Fruit fly (Drosophila melanogaster): ENCODE measurements around the gene PNUTS.

The PNUTS gene

DNA sequence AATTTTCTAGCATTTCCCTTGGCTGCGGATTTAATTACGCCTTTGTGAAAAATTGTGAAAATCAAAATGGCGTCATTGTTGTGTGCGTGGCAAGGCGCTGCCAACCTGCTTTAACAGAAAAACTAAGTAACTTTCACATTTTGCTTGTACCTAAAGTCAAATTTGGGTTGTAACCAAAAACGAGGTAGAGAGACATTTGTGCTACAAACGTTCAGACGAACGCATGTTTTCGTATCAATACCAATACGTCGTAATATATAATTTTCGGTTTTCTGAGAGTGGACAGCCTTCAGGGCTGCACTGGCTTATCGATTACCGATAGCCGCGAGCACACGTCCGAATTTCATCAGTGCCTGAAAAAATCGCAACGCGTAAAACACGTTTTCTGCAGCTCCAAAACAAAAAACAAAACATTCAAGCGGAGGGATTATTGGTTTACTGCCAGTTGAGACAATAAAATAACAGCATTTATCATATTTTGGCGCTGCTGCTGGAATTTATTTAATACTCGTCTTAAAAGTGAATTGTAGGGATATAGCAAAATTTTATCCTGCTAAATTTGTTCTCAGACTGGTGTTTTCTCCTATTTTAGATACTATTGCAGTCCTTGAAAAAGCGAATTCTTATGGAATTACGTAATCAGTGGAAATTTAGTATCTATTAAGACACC, 619 bp downstream of the PNUTS start (continued):
- TF ChIP-seq CG2202 (tag; optimal IDR thresholded peaks at IDR 0.05) = peak; percentile 5
- no peak for TF ChIP-seq lov (optimal IDR thresholded peaks at IDR 0.05)
- 0 out of 3 replicates have a peak, but pooled peaks have one; percentile 58 for TF ChIP-seq lov (GFP tag; IDR thresholded peaks at IDR 0.05)
- TF ChIP-seq CG10654 (GFP tag; optimal IDR thresholded peaks at IDR 0.05) = peak; percentile 60
- TF ChIP-seq bcd (GFP tag; optimal IDR thresholded peaks at IDR 0.05) = peak; percentile 67
- TF ChIP-seq CG7357 (GFP tag; IDR thresholded peaks at IDR 0.05) = peak; percentile 57; the same call in 2 of the 3 replicates
- no peak for TF ChIP-seq danr (GFP tag; IDR thresholded peaks at IDR 0.05)
- TF ChIP-seq CG43689 (GFP tag; IDR thresholded peaks at IDR 0.05) = no peak
- TF ChIP-seq amos (GFP tag; IDR thresholded peaks at IDR 0.05; ENCODE audit: partially characterized antibody) = peak; percentile 38
- peak; percentile 73 for TF ChIP-seq CG1647 (GFP tag; optimal IDR thresholded peaks at IDR 0.05)
- TF ChIP-seq MBD-R2 (GFP tag; IDR thresholded peaks at IDR 0.05) = peak; percentile 41; the same call in 1 of the 2 replicates
- no peak for TF ChIP-seq fru (optimal IDR thresholded peaks at IDR 0.05)
- no peak for TF ChIP-seq CG11093 (GFP tag; IDR thresholded peaks at IDR 0.05)
- TF ChIP-seq CG9932 (GFP tag; IDR thresholded peaks at IDR 0.05) = peak; percentile 78
- TF ChIP-seq CG15011 (GFP tag; optimal IDR thresholded peaks at IDR 0.05) = peak; percentile 64
- TF ChIP-seq hb (GFP tag; IDR thresholded peaks at IDR 0.05; ENCODE audit: partially characterized antibody) = no peak
- peak; percentile 74 for TF ChIP-seq CG4282 (GFP tag; optimal IDR thresholded peaks at IDR 0.05)
- peak; percentile 4 for TF ChIP-seq exex (tag; optimal IDR thresholded peaks at IDR 0.05)
- peak; percentile 59 for TF ChIP-seq CG9609 (GFP tag; optimal IDR thresholded peaks at IDR 0.05)
- TF ChIP-seq gem (tag; optimal IDR thresholded peaks at IDR 0.05) = peak; percentile 74
- no peak for TF ChIP-seq CG12299 (tag; optimal IDR thresholded peaks at IDR 0.05)
- TF ChIP-seq gfzf (GFP tag; optimal IDR thresholded peaks at IDR 0.05) = no peak
- no peak for TF ChIP-seq tap (tag; optimal IDR thresholded peaks at IDR 0.05)
- peak; percentile 76 for TF ChIP-seq Antp (GFP tag; optimal IDR thresholded peaks at IDR 0.05)
- no peak for TF ChIP-seq twi (tag; optimal IDR thresholded peaks at IDR 0.05)
- TF ChIP-seq CG8290 (GFP tag; optimal IDR thresholded peaks at IDR 0.05) = no peak
- peak in 1 of 2 experiments; percentile 59 for TF ChIP-seq CG8290 (tag; optimal IDR thresholded peaks at IDR 0.05)
- peak; percentile 74 for TF ChIP-seq CG18599 (GFP tag; optimal IDR thresholded peaks at IDR 0.05)
- TF ChIP-seq Sox102F (GFP tag; optimal IDR thresholded peaks at IDR 0.05) = peak; percentile 59
- no peak for TF ChIP-seq crol (GFP tag; IDR thresholded peaks at IDR 0.05)
- TF ChIP-seq CG17829 (tag; optimal IDR thresholded peaks at IDR 0.05) = peak; percentile 56
- TF ChIP-seq CG3065 (GFP tag; optimal IDR thresholded peaks at IDR 0.05) = peak; percentile 48
- peak; percentile 57 for TF ChIP-seq CG33213 (GFP tag; optimal IDR thresholded peaks at IDR 0.05)
- TF ChIP-seq CG4854 (GFP tag; optimal IDR thresholded peaks at IDR 0.05) = peak; percentile 27
- TF ChIP-seq Doc3 (GFP tag; IDR thresholded peaks at IDR 0.05; ENCODE audit: partially characterized antibody) = no peak
- no peak for TF ChIP-seq Poxn (GFP tag; IDR thresholded peaks at IDR 0.05)
- TF ChIP-seq CG4617 (GFP tag; optimal IDR thresholded peaks at IDR 0.05; ENCODE audit: borderline replicate concordance) = peak; percentile 60
- no peak for TF ChIP-seq Nf-YB (GFP tag; optimal IDR thresholded peaks at IDR 0.05)
- peak; percentile 48 for TF ChIP-seq CG10979 (tag; optimal IDR thresholded peaks at IDR 0.05)
- TF ChIP-seq Aef1 (GFP tag; IDR thresholded peaks at IDR 0.05) = peak; percentile 58
- TF ChIP-seq Mes4 (GFP tag; optimal IDR thresholded peaks at IDR 0.05) = peak; percentile 68
- peak; percentile 79 for TF ChIP-seq slbo (GFP tag; IDR thresholded peaks at IDR 0.05)
- TF ChIP-seq CG8359 (GFP tag; optimal IDR thresholded peaks at IDR 0.05; ENCODE audit: borderline replicate concordance) = no peak
- 0 out of 2 replicates have a peak, but pooled peaks have one; percentile 26 for TF ChIP-seq sna (GFP tag; IDR thresholded peaks at IDR 0.05; ENCODE audit: partially characterized antibody)
- TF ChIP-seq CG3407 (GFP tag; optimal IDR thresholded peaks at IDR 0.05) = peak; percentile 44
- peak; percentile 78 for TF ChIP-seq repo (GFP tag; optimal IDR thresholded peaks at IDR 0.05)
- TF ChIP-seq fd96Cb (tag; optimal IDR thresholded peaks at IDR 0.05) = peak; percentile 52
- peak; percentile 46 for TF ChIP-seq ap (GFP tag; IDR thresholded peaks at IDR 0.05)
- no peak for TF ChIP-seq bigmax (GFP tag; optimal IDR thresholded peaks at IDR 0.05)
- peak; percentile 80 for TF ChIP-seq Side (GFP tag; optimal IDR thresholded peaks at IDR 0.05)

All from whole organism, embryonic.